Fruit fly (Drosophila melanogaster) whole organism, embryonic: ENCODE measurements around the gene CG14835.

Experiments
- BtbVII ChIP-seq: fragments of 200-800 bp; sonication (Bioruptor generic); optimal IDR thresholded peaks from 3 replicates; lab custom pipeline; 2017; ENCODE audit warnings: missing biosample characterization, mild to moderate bottlenecking, missing genetic modification characterization
- CG10321 ChIP-seq: fragments of 200-800 bp; sonication (Bioruptor generic); IDR thresholded peaks from 2 replicates; pipeline ENCODE4 v1.3.6; 2022; ENCODE audit warnings: missing biosample characterization, missing genetic modification characterization
- CG10979 ChIP-seq: fragments of 200-800 bp; sonication (Bioruptor generic); optimal IDR thresholded peaks from 2 replicates; lab custom pipeline; 2018; ENCODE audit warnings: missing biosample characterization, mild to moderate bottlenecking, missing genetic modification characterization, moderate library complexity
- CG11093 ChIP-seq: fragments of 200-800 bp; sonication (Bioruptor generic); IDR thresholded peaks from 3 replicates; pipeline ENCODE4 v1.3.6; 2022; ENCODE audit warnings: missing biosample characterization, missing genetic modification characterization
- CG12155 ChIP-seq: fragments of 200-800 bp; sonication (Bioruptor generic); optimal IDR thresholded peaks from 3 replicates; lab custom pipeline; 2016; ENCODE audit warnings: missing biosample characterization, missing genetic modification characterization
- CG12299 ChIP-seq: fragments of 200-800 bp; sonication (Bioruptor generic); optimal IDR thresholded peaks from 2 replicates; lab custom pipeline; 2018; ENCODE audit warnings: missing biosample characterization, mild to moderate bottlenecking, missing genetic modification characterization
- CG12659 ChIP-seq: fragments of 200-800 bp; sonication (Bioruptor generic); optimal IDR thresholded peaks from 3 replicates; lab custom pipeline; 2017; ENCODE audit warnings: mild to moderate bottlenecking, missing biosample characterization, missing genetic modification reagents, missing genetic modification characterization
- CG17385 ChIP-seq: fragments of 200-800 bp; sonication (Bioruptor generic); optimal IDR thresholded peaks from 3 replicates; lab custom pipeline; 2018; ENCODE audit warnings: missing biosample characterization, mild to moderate bottlenecking, missing genetic modification characterization
- CG18011 ChIP-seq: fragments of 200-800 bp; sonication (Bioruptor generic); optimal IDR thresholded peaks from 2 replicates; lab custom pipeline; 2017; ENCODE audit warnings: missing biosample characterization, missing genetic modification characterization, mild to moderate bottlenecking, moderate library complexity, missing genotype
- CG2202 ChIP-seq: fragments of 200-800 bp; sonication (Bioruptor generic); optimal IDR thresholded peaks from 2 replicates; lab custom pipeline; 2018; ENCODE audit warnings: missing biosample characterization, mild to moderate bottlenecking, missing genetic modification characterization
- CG31224 ChIP-seq: fragments of 200-800 bp; sonication (Bioruptor generic); IDR thresholded peaks from 2 replicates; pipeline ENCODE4 v1.3.6; 2022; ENCODE audit warnings: missing biosample characterization, missing genetic modification characterization
- CG34376 ChIP-seq: fragments of 200-800 bp; sonication (Bioruptor generic); optimal IDR thresholded peaks from 2 replicates; lab custom pipeline; 2018; ENCODE audit warnings: missing biosample characterization, mild to moderate bottlenecking, missing genetic modification characterization
- CG3995 ChIP-seq: fragments of 200-800 bp; sonication (Bioruptor generic); optimal IDR thresholded peaks from 3 replicates; lab custom pipeline; 2016; ENCODE audit warnings: missing biosample characterization, missing genetic modification characterization
- CG5180 ChIP-seq: fragments of 200-800 bp; sonication (Bioruptor generic); optimal IDR thresholded peaks from 3 replicates; lab custom pipeline; 2017; ENCODE audit warnings: missing biosample characterization, missing genetic modification characterization, mild to moderate bottlenecking, moderate library complexity, missing genetic modification reagents
- CG5953 ChIP-seq: fragments of 200-800 bp; sonication (Bioruptor generic); IDR thresholded peaks from 2 replicates; pipeline ENCODE4 v1.3.6; 2022; ENCODE audit warnings: missing biosample characterization, missing genetic modification characterization
- CG9215 ChIP-seq: fragments of 200-800 bp; sonication (Bioruptor generic); IDR thresholded peaks from 2 replicates; pipeline ENCODE4 v1.3.6; 2022; ENCODE audit warnings: missing biosample characterization, missing genetic modification characterization
- CG9817 ChIP-seq: fragments of 200-800 bp; sonication (Bioruptor generic); optimal IDR thresholded peaks from 2 replicates; lab custom pipeline; 2018; ENCODE audit warnings: missing biosample characterization, mild to moderate bottlenecking, missing genetic modification characterization, moderate library complexity
- CTCF ChIP-seq: fragments of 200-800 bp; sonication (Bioruptor generic); optimal IDR thresholded peaks from 2 replicates; lab custom pipeline; 2017; ENCODE audit warnings: missing biosample characterization, mild to moderate bottlenecking, missing genetic modification characterization, moderate library complexity
- Chrac-16 ChIP-seq: fragments of 200-800 bp; sonication (Bioruptor generic); optimal IDR thresholded peaks from 3 replicates; lab custom pipeline; 2016; ENCODE audit warnings: missing biosample characterization, missing genetic modification characterization
- GATAe ChIP-seq: fragments of 200-800 bp; sonication (Bioruptor generic); conservative IDR thresholded peaks from 2 replicates; pipeline ENCODE4 v1.3.6; 2022; ENCODE audit warnings: missing biosample characterization, missing genetic modification characterization
- HHEX ChIP-seq: fragments of 200-800 bp; sonication (Bioruptor generic); optimal IDR thresholded peaks from 3 replicates; lab custom pipeline; 2017; ENCODE audit warnings: missing biosample characterization, mild to moderate bottlenecking, missing genetic modification characterization, missing genetic modification reagents
- HLHmδ ChIP-seq: fragments of 200-800 bp; sonication (Bioruptor generic); optimal IDR thresholded peaks from 2 replicates; lab custom pipeline; 2018; ENCODE audit warnings: missing biosample characterization, mild to moderate bottlenecking, missing genetic modification characterization, moderate library complexity
- Hey ChIP-seq: fragments of 200-800 bp; sonication (Bioruptor generic); optimal IDR thresholded peaks from 3 replicates; lab custom pipeline; 2018; ENCODE audit warnings: missing biosample characterization, mild to moderate bottlenecking, missing genetic modification characterization
- Hr78 ChIP-seq, 2 experiments: fragments of 200-800 bp in 1 of 2; fragments of >200 bp in 1 of 2; sonication (Bioruptor generic) in 1 of 2; optimal IDR thresholded peaks; 2 replicates each; lab custom pipeline; 2017 to 2019; ENCODE audit warnings: missing biosample characterization in 2 of 2, missing genetic modification characterization in 2 of 2, mild to moderate bottlenecking in 1 of 2, moderate library complexity in 1 of 2
- Max ChIP-seq: fragments of 200-800 bp; sonication (Bioruptor generic); optimal IDR thresholded peaks from 2 replicates; lab custom pipeline; 2016; ENCODE audit warnings: missing biosample characterization, mild to moderate bottlenecking, missing genetic modification characterization
- NFAT ChIP-seq: fragments of 200-800 bp; sonication (Bioruptor generic); IDR thresholded peaks from 2 replicates; pipeline ENCODE4 v1.3.6; 2022; ENCODE audit warnings: missing biosample characterization, missing genetic modification characterization
- Nf-YB ChIP-seq: fragments of 200-800 bp; sonication (Bioruptor generic); optimal IDR thresholded peaks from 3 replicates; lab custom pipeline; 2019; ENCODE audit warnings: missing biosample characterization, mild to moderate bottlenecking, missing genetic modification characterization, moderate library complexity
- Sox102F ChIP-seq: fragments of 200-800 bp; sonication (Bioruptor generic); optimal IDR thresholded peaks from 2 replicates; lab custom pipeline; 2018; ENCODE audit warnings: missing biosample characterization, mild to moderate bottlenecking, missing genetic modification characterization, moderate library complexity
- Sry-β ChIP-seq: fragments of 200-800 bp; sonication (Bioruptor generic); optimal IDR thresholded peaks from 2 replicates; lab custom pipeline; 2018; ENCODE audit warnings: missing biosample characterization, mild to moderate bottlenecking, missing genetic modification characterization, moderate library complexity
- Vsx1 ChIP-seq: fragments of 200-800 bp; sonication (Bioruptor generic); optimal IDR thresholded peaks from 2 replicates; lab custom pipeline; 2017; ENCODE audit warnings: missing biosample characterization, mild to moderate bottlenecking, missing genetic modification characterization, missing genetic modification reagents
- abd-A ChIP-seq: fragments of 200-800 bp; sonication (Bioruptor generic); optimal IDR thresholded peaks from 3 replicates; lab custom pipeline; 2019; ENCODE audit warnings: missing biosample characterization, mild to moderate bottlenecking, missing genetic modification characterization, moderate library complexity
- chinmo ChIP-seq: fragments of 200-800 bp; sonication (Bioruptor generic); IDR thresholded peaks from 4 replicates; pipeline ENCODE4 v1.3.6; 2022; ENCODE audit warnings: missing biosample characterization, missing genetic modification characterization; ENCODE audit not compliant: partially characterized antibody
- corto ChIP-seq: fragments of 200-800 bp; sonication (Bioruptor generic); optimal IDR thresholded peaks from 2 replicates; lab custom pipeline; 2016; ENCODE audit warnings: missing biosample characterization, mild to moderate bottlenecking, missing genetic modification characterization, moderate library complexity
- cwo ChIP-seq: fragments of 200-800 bp; sonication (Bioruptor generic); optimal IDR thresholded peaks from 3 replicates; lab custom pipeline; 2017; ENCODE audit warnings: missing biosample characterization, missing genetic modification characterization, mild to moderate bottlenecking, moderate library complexity, missing genetic modification reagents
- dmrt99B ChIP-seq: fragments of 200-800 bp; sonication (Bioruptor generic); optimal IDR thresholded peaks from 2 replicates; lab custom pipeline; 2018; ENCODE audit warnings: missing biosample characterization, mild to moderate bottlenecking, missing genetic modification characterization, moderate library complexity
- exex ChIP-seq: fragments of 200-800 bp; sonication (Bioruptor generic); optimal IDR thresholded peaks from 4 replicates; lab custom pipeline; 2018; ENCODE audit warnings: missing biosample characterization, mild to moderate bottlenecking, missing genetic modification characterization, moderate library complexity
- grn ChIP-seq: fragments of 200-800 bp; sonication (Bioruptor generic); optimal IDR thresholded peaks from 3 replicates; lab custom pipeline; 2017; ENCODE audit warnings: missing biosample characterization, missing genetic modification characterization
- gsb-n ChIP-seq: fragments of 200-800 bp; sonication (Bioruptor generic); optimal IDR thresholded peaks from 3 replicates; lab custom pipeline; 2018; ENCODE audit warnings: missing biosample characterization, mild to moderate bottlenecking, missing genetic modification characterization
- ham ChIP-seq: fragments of 200-800 bp; sonication (Bioruptor generic); IDR thresholded peaks from 2 replicates; pipeline ENCODE4 v1.3.6; 2022; ENCODE audit warnings: missing biosample characterization, missing genetic modification characterization
- lmd ChIP-seq: fragments of 200-800 bp; sonication (Bioruptor generic); IDR thresholded peaks from 2 replicates; pipeline ENCODE4 v1.3.6; 2022; ENCODE audit warnings: missing biosample characterization, missing genetic modification characterization
- maf-S ChIP-seq: fragments of 200-800 bp; sonication (Bioruptor generic); optimal IDR thresholded peaks from 2 replicates; lab custom pipeline; 2016; ENCODE audit warnings: missing biosample characterization, missing genetic modification characterization
- mirr ChIP-seq: fragments of 200-800 bp; sonication (Bioruptor generic); optimal IDR thresholded peaks from 3 replicates; lab custom pipeline; 2018; ENCODE audit warnings: missing biosample characterization, mild to moderate bottlenecking, missing genetic modification characterization
- pum ChIP-seq: fragments of 200-800 bp; sonication (Bioruptor generic); optimal IDR thresholded peaks from 2 replicates; lab custom pipeline; 2016; ENCODE audit warnings: missing biosample characterization, missing genetic modification characterization
- sd ChIP-seq: fragments of 200-800 bp; sonication (Bioruptor generic); optimal IDR thresholded peaks from 3 replicates; lab custom pipeline; 2018; ENCODE audit warnings: missing biosample characterization, mild to moderate bottlenecking, missing genetic modification characterization, moderate library complexity
- sima ChIP-seq: fragments of 200-800 bp; sonication (Bioruptor generic); optimal IDR thresholded peaks from 2 replicates; lab custom pipeline; 2016; ENCODE audit warnings: missing biosample characterization, missing genetic modification characterization
- so ChIP-seq: fragments of 200-800 bp; sonication (Bioruptor generic); IDR thresholded peaks from 3 replicates; pipeline ENCODE4 v1.3.6; 2022; ENCODE audit warnings: missing biosample characterization, missing genetic modification characterization
- sug ChIP-seq: fragments of 200-800 bp; optimal IDR thresholded peaks from 2 replicates; lab custom pipeline; 2019; ENCODE audit warnings: missing biosample characterization, mild to moderate bottlenecking, missing genetic modification characterization, moderate library complexity
- tap ChIP-seq: fragments of 200-800 bp; optimal IDR thresholded peaks from 3 replicates; lab custom pipeline; 2019; ENCODE audit warnings: missing biosample characterization, mild to moderate bottlenecking, missing genetic modification characterization, moderate library complexity
- wor ChIP-seq: fragments of 200-800 bp; sonication (Bioruptor generic); IDR thresholded peaks from 2 replicates; pipeline ENCODE4 v1.3.6; 2022; ENCODE audit warnings: missing biosample characterization, missing genetic modification characterization
- zen2 ChIP-seq: fragments of 200-800 bp; sonication (Bioruptor generic); IDR thresholded peaks from 3 replicates; pipeline ENCODE4 v1.3.6; 2022; ENCODE audit warnings: missing biosample characterization, missing genetic modification characterization; ENCODE audit not compliant: partially characterized antibody
- zfh1 ChIP-seq: fragments of 200-800 bp; sonication (Bioruptor generic); IDR thresholded peaks from 3 replicates; pipeline ENCODE4 v1.3.6; 2022; ENCODE audit warnings: missing biosample characterization, missing genetic modification characterization

CG14835 gene

dm6 chr3L:7397979-7398378, 39.3 kb downstream of the CG14835 start, which contains the start of gene CG8562 (continued):
- TF ChIP-seq sima (GFP tag; lab: Kevin White, UChicago): no peak
- no peak for TF ChIP-seq chinmo (GFP tag; lab: Robert Waterston, UW)
- TF ChIP-seq NFAT (GFP tag; lab: Robert Waterston, UW): no peak
- no peak for TF ChIP-seq ham (GFP tag; lab: Robert Waterston, UW)
- TF ChIP-seq Sox102F: no peak
- TF ChIP-seq Chrac-16: no peak
- no peak for TF ChIP-seq CG5180
- TF ChIP-seq HHEX (GFP tag; lab: Kevin White, UChicago): no peak
- TF ChIP-seq CG17385 (GFP tag; lab: Kevin White, UChicago): no peak
- TF ChIP-seq CG12659 (GFP tag; lab: Kevin White, UChicago): no peak
- TF ChIP-seq mirr (GFP tag; lab: Kevin White, UChicago): peak; percentile 54
- TF ChIP-seq Hr78 (GFP tag; optimal IDR thresholded peaks at IDR 0.05; lab: Kevin White, UChicago): peak in 1 of 2 experiments; percentile 5
- TF ChIP-seq tap (tag; lab: Kevin White, UChicago): no peak
- TF ChIP-seq sug (tag; lab: Kevin White, UChicago): peak; percentile 44
- TF ChIP-seq Hey (tag; lab: Kevin White, UChicago): peak; percentile 64
- TF ChIP-seq zfh1 (GFP tag; lab: Robert Waterston, UW): no peak
- TF ChIP-seq maf-S: no peak
- no peak for TF ChIP-seq CTCF (GFP tag; lab: Kevin White, UChicago)
- no peak for TF ChIP-seq abd-A
- peak; percentile 33 for TF ChIP-seq grn
- TF ChIP-seq Sry-β (GFP tag; lab: Kevin White, UChicago): no peak
- no peak for TF ChIP-seq CG9215 (GFP tag; lab: Robert Waterston, UW)
- no peak for TF ChIP-seq CG31224
- no peak for TF ChIP-seq zen2 (GFP tag; lab: Robert Waterston, UW)
- TF ChIP-seq CG3995 (GFP tag; lab: Kevin White, UChicago): no peak
- TF ChIP-seq CG18011 (GFP tag; lab: Kevin White, UChicago): no peak
- no peak for TF ChIP-seq so
- no peak for TF ChIP-seq gsb-n
- no peak for TF ChIP-seq CG5953 (GFP tag; lab: Robert Waterston, UW)
- TF ChIP-seq CG10321: no peak
- TF ChIP-seq exex (tag; lab: Kevin White, UChicago): peak; percentile 94
- no peak for TF ChIP-seq BtbVII
- TF ChIP-seq lmd (GFP tag; lab: Robert Waterston, UW): no peak
- no peak for TF ChIP-seq CG9817 (tag; lab: Kevin White, UChicago)
- no peak for TF ChIP-seq CG12299 (tag; lab: Kevin White, UChicago)
- TF ChIP-seq Vsx1: peak; percentile 8
- no peak for TF ChIP-seq dmrt99B (tag; lab: Kevin White, UChicago)
- no peak for TF ChIP-seq CG11093
- TF ChIP-seq CG10979 (tag; lab: Kevin White, UChicago): no peak
- no peak for TF ChIP-seq Nf-YB
- no peak for TF ChIP-seq sd (tag; lab: Kevin White, UChicago)
- TF ChIP-seq GATAe (GFP tag; lab: Robert Waterston, UW): peak; percentile 52; the same call in 1 of the 2 replicates
- TF ChIP-seq HLHmδ (GFP tag; lab: Kevin White, UChicago): no peak
- TF ChIP-seq cwo (GFP tag; lab: Kevin White, UChicago): peak; percentile 14
- no peak for TF ChIP-seq CG12155 (GFP tag; lab: Kevin White, UChicago)
- no peak for TF ChIP-seq CG2202
- TF ChIP-seq CG34376 (GFP tag; lab: Kevin White, UChicago): peak; percentile 13
- no peak for TF ChIP-seq wor (GFP tag; lab: Robert Waterston, UW)
- no peak for TF ChIP-seq corto (GFP tag; lab: Kevin White, UChicago)
- TF ChIP-seq Max (GFP tag; lab: Kevin White, UChicago): no peak
- TF ChIP-seq pum (GFP tag; lab: Kevin White, UChicago): no peak
